Worm (Caenorhabditis elegans) whole organism, young adult: ENCODE measurements around the gene mltn-13.
A peak's percentile ranks its signal among the peaks of the same experiment; 100 is the strongest.

Source experiments
- B0019.2 ChIP-seq: fragments of 200-800 bp; sonication (Bioruptor generic); conservative IDR thresholded peaks from 2 replicates; pipeline ENCODE4 v1.3.6; 2022; ENCODE audit warnings: missing genetic modification reagents, missing genetic modification characterization, missing compliant biosample characterization
- B0035.1 ChIP-seq: sonication (generic microtip); optimal IDR thresholded peaks from 2 replicates; lab custom pipeline; 2016; ENCODE audit warnings: missing genetic modification characterization, mild to moderate bottlenecking, missing compliant biosample characterization, missing genotype, missing genetic modification reagents
- C17E4.6 ChIP-seq: fragments of 200-800 bp; sonication (Bioruptor generic); IDR thresholded peaks from 2 replicates; pipeline ENCODE4 v1.3.6; 2022; ENCODE audit warnings: missing genetic modification reagents, missing genetic modification characterization, missing compliant biosample characterization
- F10E7.11 ChIP-seq: sonication (generic microtip); optimal IDR thresholded peaks from 2 replicates; lab custom pipeline; 2017; ENCODE audit warnings: mild to moderate bottlenecking, missing genetic modification characterization, moderate library complexity, missing compliant biosample characterization
- F39B2.1 ChIP-seq: fragments of 200-800 bp; sonication (Bioruptor generic); IDR thresholded peaks from 2 replicates; pipeline ENCODE4 v1.3.6; 2022; ENCODE audit warnings: missing genetic modification reagents, missing genetic modification characterization, missing compliant biosample characterization
- T07F8.4 ChIP-seq: sonication (generic microtip); optimal IDR thresholded peaks from 2 replicates; lab custom pipeline; 2016; ENCODE audit warnings: mild to moderate bottlenecking, missing genetic modification characterization, moderate library complexity, missing compliant biosample characterization
- Y53G8AR.9 ChIP-seq: fragments of 200-800 bp; sonication (Bioruptor generic); conservative IDR thresholded peaks from 2 replicates; pipeline ENCODE4 v1.3.6; 2022; ENCODE audit warnings: missing genetic modification reagents, missing genetic modification characterization, missing compliant biosample characterization
- ZK185.1 ChIP-seq: sonication (generic microtip); optimal IDR thresholded peaks from 2 replicates; lab custom pipeline; 2016; ENCODE audit warnings: mild to moderate bottlenecking, missing genetic modification characterization, missing compliant biosample characterization; ENCODE audit not compliant: poor library complexity, severe bottlenecking
- akir-1 ChIP-seq: fragments of 200-800 bp; sonication (Bioruptor generic); optimal IDR thresholded peaks from 2 replicates; lab custom pipeline; 2018; ENCODE audit warnings: mild to moderate bottlenecking, missing genetic modification characterization, moderate library complexity, missing compliant biosample characterization
- atf-7 ChIP-seq: sonication (generic microtip); optimal IDR thresholded peaks from 2 replicates; lab custom pipeline; 2017; ENCODE audit warnings: mild to moderate bottlenecking, missing genetic modification characterization, missing compliant biosample characterization
- athp-1 ChIP-seq: sonication (generic microtip); optimal IDR thresholded peaks from 2 replicates; lab custom pipeline; 2017; ENCODE audit warnings: mild to moderate bottlenecking, missing genetic modification characterization, missing compliant biosample characterization
- bed-1 ChIP-seq: fragments of 200-800 bp; sonication (Bioruptor generic); IDR thresholded peaks from 2 replicates; pipeline ENCODE4 v1.3.6; 2022; ENCODE audit warnings: missing genetic modification reagents, missing genetic modification characterization, missing compliant biosample characterization
- bed-2 ChIP-seq: fragments of 200-800 bp; sonication (Bioruptor generic); IDR thresholded peaks from 2 replicates; pipeline ENCODE4 v1.3.6; 2022; ENCODE audit warnings: missing genetic modification reagents, missing genetic modification characterization, missing compliant biosample characterization
- ccch-3 ChIP-seq: fragments of 200-800 bp; sonication (Bioruptor generic); optimal IDR thresholded peaks from 2 replicates; lab custom pipeline; 2018; ENCODE audit warnings: mild to moderate bottlenecking, missing genetic modification characterization, missing compliant biosample characterization
- ceh-100 ChIP-seq: fragments of 200-800 bp; sonication (Bioruptor generic); IDR thresholded peaks from 2 replicates; pipeline ENCODE4 v1.3.6; 2022; ENCODE audit warnings: missing genetic modification reagents, missing genetic modification characterization, missing compliant biosample characterization
- ceh-27 ChIP-seq: fragments of 200-800 bp; sonication (Bioruptor generic); optimal IDR thresholded peaks from 2 replicates; lab custom pipeline; 2018; ENCODE audit warnings: mild to moderate bottlenecking, missing genetic modification characterization, moderate library complexity, missing compliant biosample characterization
- ceh-40 ChIP-seq: fragments of 200-800 bp; sonication (Bioruptor generic); IDR thresholded peaks from 2 replicates; pipeline ENCODE4 v1.3.6; 2022; ENCODE audit warnings: missing genetic modification characterization, missing compliant biosample characterization
- ceh-58 ChIP-seq: fragments of 200-800 bp; sonication (Bioruptor generic); IDR thresholded peaks from 2 replicates; pipeline ENCODE4 v1.3.6; 2022; ENCODE audit warnings: missing genetic modification characterization, missing compliant biosample characterization
- ceh-79 ChIP-seq: sonication (generic microtip); optimal IDR thresholded peaks from 2 replicates; lab custom pipeline; 2017; ENCODE audit warnings: mild to moderate bottlenecking, missing genetic modification characterization, missing compliant biosample characterization
- dpff-1 ChIP-seq: sonication (generic microtip); optimal IDR thresholded peaks from 2 replicates; lab custom pipeline; 2017; ENCODE audit warnings: mild to moderate bottlenecking, missing genetic modification characterization, missing compliant biosample characterization
- dpl-1 ChIP-seq: fragments of 150-350 bp; optimal IDR thresholded peaks from 2 replicates; lab custom pipeline; 2014; ENCODE audit warnings: missing biosample characterization, missing genetic modification reagents, missing genetic modification characterization
- efl-1 ChIP-seq: fragments of 150-350 bp; optimal IDR thresholded peaks from 2 replicates; lab custom pipeline; 2014; ENCODE audit warnings: missing biosample characterization, missing genetic modification reagents, missing genetic modification characterization
- ets-4 ChIP-seq: fragments of 200-800 bp; sonication (Bioruptor generic); optimal IDR thresholded peaks from 2 replicates; lab custom pipeline; 2018; ENCODE audit warnings: mild to moderate bottlenecking, missing genetic modification characterization, missing compliant biosample characterization
- fkh-3 ChIP-seq: sonication (generic microtip); optimal IDR thresholded peaks from 2 replicates; lab custom pipeline; 2016; ENCODE audit warnings: mild to moderate bottlenecking, missing genetic modification characterization, missing compliant biosample characterization
- gei-17 ChIP-seq: fragments of 200-800 bp; sonication (Bioruptor generic); optimal IDR thresholded peaks from 2 replicates; lab custom pipeline; 2018; ENCODE audit warnings: mild to moderate bottlenecking, missing genetic modification characterization, missing compliant biosample characterization
- hlh-12 ChIP-seq: sonication (generic microtip); optimal IDR thresholded peaks from 2 replicates; lab custom pipeline; 2016; ENCODE audit warnings: missing genetic modification characterization, missing compliant biosample characterization
- hmg-1.2 ChIP-seq: fragments of 200-800 bp; sonication (Bioruptor generic); IDR thresholded peaks from 2 replicates; pipeline ENCODE4 v1.3.6; 2022; ENCODE audit warnings: missing genetic modification reagents, missing genetic modification characterization, missing compliant biosample characterization
- hmg-20 ChIP-seq: fragments of 200-800 bp; sonication (Bioruptor generic); IDR thresholded peaks from 2 replicates; pipeline ENCODE4 v1.3.6; 2022; ENCODE audit warnings: missing genetic modification reagents, missing genetic modification characterization, missing compliant biosample characterization
- hsf-1 ChIP-seq: fragments of 200-800 bp; sonication (Bioruptor generic); IDR thresholded peaks from 2 replicates; pipeline ENCODE4 v1.3.6; 2022; ENCODE audit warnings: missing genetic modification reagents, missing genetic modification characterization, missing compliant biosample characterization
- lin-35 ChIP-seq, 3 experiments: fragments of 150-350 bp in 2 of 3; sonication (generic microtip) in 1 of 3; optimal IDR thresholded peaks; 2 replicates each; lab custom pipeline; 2014 to 2018; ENCODE audit warnings: missing biosample characterization in 3 of 3, missing genetic modification characterization in 3 of 3, missing genetic modification reagents in 3 of 3
- lin-40 ChIP-seq: sonication (generic microtip); optimal IDR thresholded peaks from 2 replicates; lab custom pipeline; 2016; ENCODE audit warnings: missing genetic modification characterization, mild to moderate bottlenecking, missing compliant biosample characterization, missing genotype, missing genetic modification reagents
- lsy-27 ChIP-seq: sonication (generic microtip); optimal IDR thresholded peaks from 2 replicates; lab custom pipeline; 2017; ENCODE audit warnings: missing genetic modification characterization, mild to moderate bottlenecking, missing compliant biosample characterization, antibody characterized with exemption, missing genotype, borderline replicate concordance; ENCODE audit not compliant: insufficient read depth
- madf-8 ChIP-seq: fragments of 200-800 bp; sonication (Bioruptor generic); conservative IDR thresholded peaks from 2 replicates; pipeline ENCODE4 v1.3.6; 2022; ENCODE audit warnings: missing genetic modification reagents, missing genetic modification characterization, missing compliant biosample characterization
- mes-4 ChIP-seq: sonication (generic microtip); optimal IDR thresholded peaks from 2 replicates; lab custom pipeline; 2016; ENCODE audit warnings: missing genotype, missing genetic modification characterization, missing compliant biosample characterization
- mxl-1 ChIP-seq: sonication (generic microtip); optimal IDR thresholded peaks from 2 replicates; lab custom pipeline; 2016; ENCODE audit warnings: missing genetic modification characterization, missing compliant biosample characterization
- nfya-1 ChIP-seq: sonication (generic microtip); optimal IDR thresholded peaks from 2 replicates; lab custom pipeline; 2017; ENCODE audit warnings: antibody characterized with exemption, missing compliant biosample characterization, missing genetic modification characterization, borderline replicate concordance; ENCODE audit not compliant: insufficient read depth
- nhr-179 ChIP-seq: sonication (generic microtip); optimal IDR thresholded peaks from 2 replicates; lab custom pipeline; 2016; ENCODE audit warnings: mild to moderate bottlenecking, missing genetic modification characterization, missing compliant biosample characterization
- pbrm-1 ChIP-seq: fragments of 200-800 bp; sonication (Bioruptor generic); IDR thresholded peaks from 2 replicates; pipeline ENCODE4 v1.3.6; 2022; ENCODE audit warnings: missing genetic modification reagents, missing genetic modification characterization, missing compliant biosample characterization
- rcor-1 ChIP-seq: fragments of 200-800 bp; sonication (Bioruptor generic); IDR thresholded peaks from 2 replicates; pipeline ENCODE4 v1.3.6; 2022; ENCODE audit warnings: missing genetic modification reagents, missing genetic modification characterization, missing compliant biosample characterization
- rec-8 ChIP-seq, 2 experiments: sonication (generic microtip); optimal IDR thresholded peaks; 2 replicates each; lab custom pipeline; 2016; ENCODE audit warnings: mild to moderate bottlenecking in 2 of 2, missing genetic modification characterization in 2 of 2, missing genetic modification reagents in 2 of 2, missing genotype in 2 of 2, missing biosample characterization in 1 of 2, missing compliant biosample characterization in 1 of 2, moderate library complexity in 1 of 2
- sdz-38 ChIP-seq: sonication (generic microtip); optimal IDR thresholded peaks from 2 replicates; lab custom pipeline; 2016; ENCODE audit warnings: missing genotype, missing genetic modification characterization, missing compliant biosample characterization
- snpc-1.3 ChIP-seq: sonication (generic microtip); optimal IDR thresholded peaks from 2 replicates; lab custom pipeline; 2017; ENCODE audit warnings: missing genetic modification characterization, mild to moderate bottlenecking, missing compliant biosample characterization, antibody characterized with exemption, moderate library complexity, missing genotype, missing genetic modification reagents; ENCODE audit not compliant: insufficient read depth
- somi-1 ChIP-seq: fragments of 200-800 bp; sonication (Bioruptor generic); optimal IDR thresholded peaks from 2 replicates; lab custom pipeline; 2018; ENCODE audit warnings: mild to moderate bottlenecking, missing genetic modification characterization, missing compliant biosample characterization
- sptf-2 ChIP-seq: fragments of 200-800 bp; sonication (Bioruptor generic); optimal IDR thresholded peaks from 2 replicates; lab custom pipeline; 2018; ENCODE audit warnings: mild to moderate bottlenecking, missing genetic modification characterization, missing compliant biosample characterization
- tlf-1 ChIP-seq: fragments of 200-800 bp; sonication (Bioruptor generic); optimal IDR thresholded peaks from 2 replicates; lab custom pipeline; 2018; ENCODE audit warnings: mild to moderate bottlenecking, missing genetic modification characterization, missing compliant biosample characterization
- zfh-2 ChIP-seq: fragments of 200-800 bp; sonication (Bioruptor generic); conservative IDR thresholded peaks from 2 replicates; pipeline ENCODE4 v1.3.6; 2022; ENCODE audit warnings: missing genetic modification reagents, missing genetic modification characterization, missing compliant biosample characterization
- ztf-26 ChIP-seq: sonication (generic microtip); optimal IDR thresholded peaks from 2 replicates; lab custom pipeline; 2017; ENCODE audit warnings: missing genetic modification characterization, missing compliant biosample characterization
- ztf-3 ChIP-seq: fragments of 200-800 bp; sonication (Bioruptor generic); optimal IDR thresholded peaks from 2 replicates; lab custom pipeline; 2018; ENCODE audit warnings: mild to moderate bottlenecking, missing genetic modification characterization, missing compliant biosample characterization
- ztf-6 ChIP-seq: fragments of 200-800 bp; sonication (Bioruptor generic); IDR thresholded peaks from 2 replicates; pipeline ENCODE4 v1.3.6; 2022; ENCODE audit warnings: missing genetic modification reagents, missing genetic modification characterization, missing compliant biosample characterization

mltn-13 gene

ce11 chrX:4444843-4445242, 3.3 kb downstream of the mltn-13 start (continued):
- peak; percentile 39 for TF ChIP-seq hlh-12
- peak; percentile 29 for TF ChIP-seq somi-1 (GFP tag; lab: Kevin White, UChicago)
- TF ChIP-seq dpl-1 (GFP tag; lab: Kevin White, UChicago), result no peak
- no peak for TF ChIP-seq B0019.2 (GFP tag; lab: Robert Waterston, UW)
- no peak for TF ChIP-seq hsf-1 (GFP tag; lab: Robert Waterston, UW)
- TF ChIP-seq snpc-1.3, result peak; percentile 66
- no peak for TF ChIP-seq lin-40 (tag; lab: Kevin White, UChicago)
- no peak for TF ChIP-seq bed-2 (GFP tag; lab: Robert Waterston, UW)
- no peak for TF ChIP-seq C17E4.6 (GFP tag; lab: Robert Waterston, UW)
- no peak for TF ChIP-seq bed-1 (GFP tag; lab: Robert Waterston, UW)
- TF ChIP-seq akir-1, result no peak
- TF ChIP-seq T07F8.4 (tag; lab: Kevin White, UChicago), result peak; percentile 30
- TF ChIP-seq F39B2.1, result no peak
- no peak for TF ChIP-seq nfya-1 (tag; lab: Kevin White, UChicago)
- TF ChIP-seq mes-4 (tag; lab: Kevin White, UChicago), result peak; percentile 40
- TF ChIP-seq dpff-1 (tag; lab: Kevin White, UChicago), result peak; percentile 2
- no peak for TF ChIP-seq gei-17
- no peak for TF ChIP-seq tlf-1 (GFP tag; lab: Kevin White, UChicago)
- no peak for TF ChIP-seq sdz-38 (tag; lab: Kevin White, UChicago)
- TF ChIP-seq madf-8, result no peak
- no peak for TF ChIP-seq Y53G8AR.9 (GFP tag; lab: Robert Waterston, UW)
- TF ChIP-seq atf-7, result peak; percentile 13
- TF ChIP-seq ceh-100 (GFP tag; lab: Robert Waterston, UW), result no peak
- peak; percentile 61; the same call in 1 of the 2 replicates for TF ChIP-seq hmg-20
- peak in 1 of 2 experiments; percentile 64 for TF ChIP-seq rec-8 (tag; optimal IDR thresholded peaks at IDR 0.05; lab: Kevin White, UChicago)
- TF ChIP-seq efl-1 (GFP tag; lab: Kevin White, UChicago), result no peak
- TF ChIP-seq ztf-6 (GFP tag; lab: Robert Waterston, UW), result no peak
- TF ChIP-seq zfh-2, result no peak
- peak; percentile 34 for TF ChIP-seq ztf-26
- no peak for TF ChIP-seq fkh-3
- no peak for TF ChIP-seq mxl-1
- TF ChIP-seq ceh-40 (GFP tag; lab: Robert Waterston, UW), result no peak
- TF ChIP-seq ccch-3, result no peak
- TF ChIP-seq pbrm-1, result peak; percentile 81
- no peak for TF ChIP-seq nhr-179 (tag; lab: Kevin White, UChicago)
- peak; percentile 55 for TF ChIP-seq rcor-1 (GFP tag; lab: Robert Waterston, UW)
- TF ChIP-seq lsy-27 (tag; lab: Kevin White, UChicago), result no peak
- peak; percentile 21 for TF ChIP-seq ZK185.1 (tag; lab: Kevin White, UChicago)
- no peak for TF ChIP-seq F10E7.11 (tag; lab: Kevin White, UChicago)
- TF ChIP-seq lin-35 (GFP tag; optimal IDR thresholded peaks at IDR 0.05; lab: Kevin White, UChicago), result peak in 1 of 3 experiments; percentile 20
- TF ChIP-seq sptf-2, result no peak
- no peak for TF ChIP-seq ceh-58
- TF ChIP-seq hmg-1.2, result peak; percentile 77
- TF ChIP-seq ceh-79, result peak; percentile 25
- no peak for TF ChIP-seq ztf-3
- TF ChIP-seq ets-4 (GFP tag; lab: Kevin White, UChicago), result no peak
- no peak for TF ChIP-seq B0035.1 (tag; lab: Kevin White, UChicago)
- peak; percentile 35 for TF ChIP-seq ceh-27 (GFP tag; lab: Kevin White, UChicago)
- TF ChIP-seq athp-1 (tag; lab: Kevin White, UChicago), result peak; percentile 46
